Fruit fly (Drosophila melanogaster) whole organism, prepupa: ENCODE data around the gene CG42502.

ENCODE experiments used
- CG10631 ChIP-seq: fragments of 200-800 bp; sonication (Bioruptor generic); optimal IDR thresholded peaks from 2 replicates; lab custom pipeline; 2016; ENCODE audit warnings: missing biosample characterization, missing genetic modification characterization
- CG11294 ChIP-seq: fragments of 200-800 bp; sonication (Bioruptor generic); IDR thresholded peaks from 2 replicates; pipeline ENCODE4 v1.3.6; 2022; ENCODE audit warnings: missing biosample characterization, missing genetic modification characterization
- CG11762 ChIP-seq: fragments of 200-800 bp; sonication (Bioruptor generic); optimal IDR thresholded peaks from 3 replicates; lab custom pipeline; 2016; ENCODE audit warnings: missing biosample characterization, missing genetic modification characterization; ENCODE audit not compliant: insufficient read depth
- CG11902 ChIP-seq: fragments of 200-800 bp; sonication (Bioruptor generic); optimal IDR thresholded peaks from 3 replicates; lab custom pipeline; 2016; ENCODE audit warnings: missing biosample characterization, missing genetic modification characterization
- CG15336 ChIP-seq: fragments of 200-800 bp; sonication (Bioruptor generic); IDR thresholded peaks from 2 replicates; pipeline ENCODE4 v1.3.6; 2022; ENCODE audit warnings: missing biosample characterization, missing genetic modification characterization
- CG1621 ChIP-seq: fragments of 200-800 bp; sonication (Bioruptor generic); optimal IDR thresholded peaks from 3 replicates; lab custom pipeline; 2018; ENCODE audit warnings: missing biosample characterization, mild to moderate bottlenecking, missing genetic modification characterization
- CG31627 ChIP-seq: fragments of 200-800 bp; sonication (Bioruptor generic); optimal IDR thresholded peaks from 3 replicates; lab custom pipeline; 2016; ENCODE audit warnings: missing biosample characterization, missing genetic modification characterization
- CG32006 ChIP-seq: fragments of 200-800 bp; sonication (Bioruptor generic); optimal IDR thresholded peaks from 3 replicates; lab custom pipeline; 2017; ENCODE audit warnings: missing biosample characterization, mild to moderate bottlenecking, missing genetic modification characterization
- CG34406 ChIP-seq: fragments of 200-800 bp; sonication (Bioruptor generic); optimal IDR thresholded peaks from 3 replicates; lab custom pipeline; 2016; ENCODE audit warnings: missing biosample characterization, missing genetic modification characterization
- CG3919 ChIP-seq: fragments of 200-800 bp; sonication (Bioruptor generic); optimal IDR thresholded peaks from 3 replicates; lab custom pipeline; 2016; ENCODE audit warnings: missing biosample characterization, missing genetic modification characterization
- CG4318 ChIP-seq: fragments of 200-800 bp; sonication (Bioruptor generic); optimal IDR thresholded peaks from 3 replicates; lab custom pipeline; 2017; ENCODE audit warnings: missing biosample characterization, mild to moderate bottlenecking, missing genetic modification characterization
- CG6854 ChIP-seq: fragments of 200-800 bp; sonication (Bioruptor generic); optimal IDR thresholded peaks from 2 replicates; lab custom pipeline; 2017; ENCODE audit warnings: missing biosample characterization, mild to moderate bottlenecking, missing genetic modification characterization
- CG8319 ChIP-seq: fragments of 200-800 bp; sonication (Bioruptor generic); optimal IDR thresholded peaks from 3 replicates; lab custom pipeline; 2016; ENCODE audit warnings: missing biosample characterization, missing genetic modification characterization
- CG9139 ChIP-seq: fragments of 200-800 bp; sonication (Bioruptor generic); optimal IDR thresholded peaks from 3 replicates; lab custom pipeline; 2017; ENCODE audit warnings: missing biosample characterization, mild to moderate bottlenecking, missing genetic modification characterization
- Eip75B ChIP-seq: fragments of 200-800 bp; sonication (Bioruptor generic); optimal IDR thresholded peaks from 3 replicates; lab custom pipeline; 2016; ENCODE audit warnings: missing biosample characterization, missing genetic modification characterization
- Eip93F ChIP-seq: fragments of 200-800 bp; sonication (Bioruptor generic); optimal IDR thresholded peaks from 2 replicates; lab custom pipeline; 2016; ENCODE audit warnings: missing biosample characterization, mild to moderate bottlenecking, missing genetic modification characterization
- Ets96B ChIP-seq: fragments of 200-800 bp; optimal IDR thresholded peaks from 2 replicates; lab custom pipeline; 2019; ENCODE audit warnings: missing biosample characterization, mild to moderate bottlenecking, missing genetic modification characterization, moderate library complexity
- Gug ChIP-seq: fragments of 200-800 bp; sonication (Bioruptor generic); IDR thresholded peaks from 2 replicates; pipeline ENCODE4 v1.3.6; 2022; ENCODE audit warnings: missing biosample characterization, missing genetic modification characterization
- Hr38 ChIP-seq: sonication (Bioruptor generic); optimal IDR thresholded peaks from 2 replicates; lab custom pipeline; 2016; ENCODE audit warnings: missing biosample characterization, missing genetic modification characterization
- Hr39 ChIP-seq: fragments of 200-800 bp; sonication (Bioruptor generic); optimal IDR thresholded peaks from 2 replicates; lab custom pipeline; 2016; ENCODE audit warnings: missing biosample characterization, missing genetic modification characterization
- Lpt ChIP-seq: fragments of 200-800 bp; sonication (Bioruptor generic); optimal IDR thresholded peaks from 3 replicates; lab custom pipeline; 2016; ENCODE audit warnings: missing biosample characterization, missing genetic modification characterization
- Met ChIP-seq: fragments of 200-800 bp; sonication (Bioruptor generic); optimal IDR thresholded peaks from 3 replicates; lab custom pipeline; 2016; ENCODE audit warnings: missing biosample characterization, missing genetic modification characterization
- Smox ChIP-seq: fragments of 200-800 bp; sonication (Bioruptor generic); optimal IDR thresholded peaks from 3 replicates; lab custom pipeline; 2016; ENCODE audit warnings: missing biosample characterization, missing genetic modification characterization
- Sox102F ChIP-seq: fragments of 200-800 bp; sonication (Bioruptor generic); optimal IDR thresholded peaks from 2 replicates; lab custom pipeline; 2016; ENCODE audit warnings: missing biosample characterization, mild to moderate bottlenecking, missing genetic modification characterization
- Sox14 ChIP-seq: fragments of 200-800 bp; sonication (Bioruptor generic); optimal IDR thresholded peaks from 3 replicates; lab custom pipeline; 2016; ENCODE audit warnings: missing biosample characterization, missing genetic modification characterization
- achi ChIP-seq: fragments of 200-800 bp; sonication (Bioruptor generic); optimal IDR thresholded peaks from 3 replicates; lab custom pipeline; 2016; ENCODE audit warnings: missing biosample characterization, missing genetic modification characterization
- cyc ChIP-seq: fragments of 200-800 bp; sonication (Bioruptor generic); optimal IDR thresholded peaks from 3 replicates; lab custom pipeline; 2016; ENCODE audit warnings: missing biosample characterization, missing genetic modification characterization
- dsx ChIP-seq: fragments of 200-800 bp; optimal IDR thresholded peaks from 3 replicates; lab custom pipeline; 2019; ENCODE audit warnings: missing biosample characterization, mild to moderate bottlenecking, missing genetic modification characterization, moderate library complexity; ENCODE audit not compliant: poor library complexity, severe bottlenecking
- esn ChIP-seq: fragments of 200-800 bp; sonication (Bioruptor generic); optimal IDR thresholded peaks from 2 replicates; lab custom pipeline; 2016; ENCODE audit warnings: missing biosample characterization, mild to moderate bottlenecking, missing genetic modification characterization, moderate library complexity
- fd59A ChIP-seq: fragments of 200-800 bp; sonication (Bioruptor generic); optimal IDR thresholded peaks from 2 replicates; lab custom pipeline; 2017; ENCODE audit warnings: missing biosample characterization, mild to moderate bottlenecking, missing genetic modification characterization, missing genetic modification reagents
- fkh ChIP-seq: fragments of 200-800 bp; sonication (Bioruptor generic); optimal IDR thresholded peaks from 3 replicates; lab custom pipeline; 2017; ENCODE audit warnings: missing biosample characterization, mild to moderate bottlenecking, missing genetic modification characterization, moderate library complexity
- lz ChIP-seq: fragments of 200-800 bp; sonication (Bioruptor generic); optimal IDR thresholded peaks from 3 replicates; lab custom pipeline; 2016; ENCODE audit warnings: missing biosample characterization, missing genetic modification characterization
- net ChIP-seq: fragments of 200-800 bp; sonication (Bioruptor generic); optimal IDR thresholded peaks from 3 replicates; lab custom pipeline; 2016; ENCODE audit warnings: missing biosample characterization, missing genetic modification characterization
- salr ChIP-seq, 2 experiments: fragments of 200-800 bp; sonication (Bioruptor generic); optimal IDR thresholded peaks; 3 replicates each; lab custom pipeline; 2016 to 2018; ENCODE audit warnings: missing biosample characterization in 2 of 2, missing genetic modification characterization in 2 of 2, mild to moderate bottlenecking in 1 of 2
- ss ChIP-seq, 2 experiments: fragments of 200-800 bp; sonication (Bioruptor generic); optimal IDR thresholded peaks; 2 replicates in 1 of 2; 3 replicates in 1 of 2; lab custom pipeline; 2017 to 2018; ENCODE audit warnings: mild to moderate bottlenecking in 2 of 2, missing biosample characterization in 2 of 2, missing genetic modification characterization in 2 of 2, moderate library complexity in 1 of 2
- vri ChIP-seq: fragments of 200-800 bp; sonication (Bioruptor generic); optimal IDR thresholded peaks from 3 replicates; lab custom pipeline; 2016; ENCODE audit warnings: missing biosample characterization, mild to moderate bottlenecking, missing genetic modification characterization

The CG42502 gene

dm6 chr2L:18844479-18844878 is 33.4 kb upstream of the CG42502 start, which contains the start of gene CG33120:
CG33120 (minus strand) TSS chr2L:18844579.
- no peak for TF ChIP-seq CG15336 (GFP tag; lab: Robert Waterston, UW)
- no peak for TF ChIP-seq Lpt (GFP tag; lab: Kevin White, UChicago)
- TF ChIP-seq CG11902 (GFP tag; lab: Kevin White, UChicago): no peak
- no peak for TF ChIP-seq CG10631 (GFP tag; lab: Kevin White, UChicago)
- TF ChIP-seq Hr38 (GFP tag; lab: Kevin White, UChicago): no peak
- TF ChIP-seq lz: no peak
- no peak for TF ChIP-seq ss (GFP tag; optimal IDR thresholded peaks at IDR 0.05; lab: Kevin White, UChicago)
- TF ChIP-seq CG11762 (GFP tag; lab: Kevin White, UChicago): no peak
- TF ChIP-seq CG1621 (tag; lab: Kevin White, UChicago): no peak
- TF ChIP-seq CG32006 (GFP tag; lab: Kevin White, UChicago): no peak
- TF ChIP-seq CG4318 (GFP tag; lab: Kevin White, UChicago): no peak
- TF ChIP-seq Eip93F (GFP tag; lab: Kevin White, UChicago): no peak
- no peak for TF ChIP-seq Smox (GFP tag; lab: Kevin White, UChicago)
- no peak for TF ChIP-seq Sox14 (GFP tag; lab: Kevin White, UChicago)
- TF ChIP-seq fd59A (GFP tag; lab: Kevin White, UChicago): no peak
- no peak for TF ChIP-seq esn (GFP tag; lab: Kevin White, UChicago)
- no peak for TF ChIP-seq vri (GFP tag; lab: Kevin White, UChicago)
- no peak for TF ChIP-seq Ets96B (tag; lab: Kevin White, UChicago)
- no peak for TF ChIP-seq achi (GFP tag; lab: Kevin White, UChicago)
- TF ChIP-seq, all 60 proteins: peak for 0

dm6 chr2L:18843560-18843959 is 32.5 kb upstream of the CG42502 start:
- TF ChIP-seq lz (peak; percentile 48), Hr38 (GFP tag; lab: Kevin White, UChicago) (no peak), vri (GFP tag; lab: Kevin White, UChicago) (peak; percentile 64), CG8319 (GFP tag; lab: Kevin White, UChicago) (no peak), CG31627 (GFP tag; lab: Kevin White, UChicago) (peak; percentile 38), fd59A (GFP tag; lab: Kevin White, UChicago) (no peak), CG11902 (GFP tag; lab: Kevin White, UChicago) (no peak), Met (GFP tag; lab: Kevin White, UChicago) (peak; percentile 41), ss (GFP tag; optimal IDR thresholded peaks at IDR 0.05; lab: Kevin White, UChicago) (no peak), Gug (GFP tag; lab: Robert Waterston, UW) (no peak), esn (GFP tag; lab: Kevin White, UChicago) (peak; percentile 62), CG34406 (GFP tag; lab: Kevin White, UChicago) (no peak), fkh (no peak), Eip75B (GFP tag; lab: Kevin White, UChicago) (no peak), CG9139 (GFP tag; lab: Kevin White, UChicago) (no peak), CG3919 (GFP tag; lab: Kevin White, UChicago) (no peak), Hr39 (peak; percentile 52), dsx (GFP tag; lab: Kevin White, UChicago) (no peak), salr (GFP tag; optimal IDR thresholded peaks at IDR 0.05; lab: Kevin White, UChicago) (no peak), Sox102F (GFP tag; lab: Kevin White, UChicago) (peak; percentile 35)
- TF ChIP-seq, all 60 proteins: peak for 7

- TF ChIP-seq CG4318 (GFP tag; lab: Kevin White, UChicago) (no peak), CG6854 (no peak), net (GFP tag; lab: Kevin White, UChicago) (no peak), cyc (GFP tag; lab: Kevin White, UChicago) (no peak), Eip75B (GFP tag; lab: Kevin White, UChicago) (no peak), Gug (GFP tag; lab: Robert Waterston, UW) (no peak), CG11294 (GFP tag; lab: Robert Waterston, UW) (no peak), dsx (GFP tag; lab: Kevin White, UChicago) (no peak)
- TF ChIP-seq, all 60 proteins: peak for 0
These were observed 30.2 kb upstream of the CG42502 start, which contains the start of gene CG31752 for dm6 chr2L:18841210-18841609. CG31752 (minus strand) TSS chr2L:18841310.
